Fruit fly (Drosophila melanogaster): Measurements from ENCODE around the gene stet.

DNA sequence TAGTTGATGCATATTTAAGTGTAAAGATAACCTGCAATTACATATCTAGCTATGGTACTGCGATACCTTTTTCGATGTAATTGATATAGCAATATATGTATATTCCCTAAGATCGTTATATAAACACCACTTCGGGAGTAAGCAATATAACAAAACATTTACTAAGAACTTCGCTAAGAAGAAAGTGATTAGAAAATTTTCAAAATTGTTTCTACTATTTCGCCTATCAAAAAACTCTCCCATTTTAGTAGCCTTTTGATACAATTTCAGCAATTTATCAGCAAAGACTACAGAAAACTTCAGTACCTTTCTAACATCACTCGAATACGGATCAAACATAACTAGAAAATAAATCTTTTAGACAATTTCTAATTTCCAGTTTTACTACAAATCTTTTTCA lies 12.0 kb downstream of the stet start, which contains the start of gene robl62A:
- TF ChIP-seq Crg-1 (GFP tag; optimal IDR thresholded peaks at IDR 0.05) (no peak), kay (GFP tag; ENCODE audit: borderline replicate concordance) (no peak), Mnt (GFP tag; optimal IDR thresholded peaks at IDR 0.05) (no peak), CG12768 (GFP tag; optimal IDR thresholded peaks at IDR 0.05) (no peak), Clk (GFP tag; optimal IDR thresholded peaks at IDR 0.05) (no peak), CG7101 (tag; optimal IDR thresholded peaks at IDR 0.05) (no peak), ovo (GFP tag; optimal IDR thresholded peaks at IDR 0.05) (no peak)

Data from whole organism, adult.